Worm (Caenorhabditis elegans): ENCODE measurements around the gene ZK1320.13.

ce11 chrII:9725056-9725455, 44.5 kb downstream of the ZK1320.13 start:
- TF ChIP-seq pes-1 (GFP tag; IDR thresholded peaks at IDR 0.05) (no peak), flt-1 (GFP tag; IDR thresholded peaks at IDR 0.05) (no peak), tbx-37 (GFP tag; conservative IDR thresholded peaks at IDR 0.05) (no peak), ama-1 (optimal IDR thresholded peaks at IDR 0.05) (no peak), hnd-1 (tag; optimal IDR thresholded peaks at IDR 0.05) (no peak), tra-4 (tag; optimal IDR thresholded peaks at IDR 0.05) (no peak)

Data from whole organism, early embryonic.